Worm (Caenorhabditis elegans) whole organism, L1 larva: ENCODE measurements around the gene T25B9.2.

Source experiments
- C04F5.9 ChIP-seq: sonication (generic microtip); optimal IDR thresholded peaks from 2 replicates; lab custom pipeline; 2016; ENCODE audit warnings: missing genetic modification characterization, missing compliant biosample characterization
- C16A3.4 ChIP-seq: fragments of 150-350 bp; optimal IDR thresholded peaks from 2 replicates; lab custom pipeline; 2014; ENCODE audit warnings: missing biosample characterization, missing genetic modification characterization
- C34B4.2 ChIP-seq: sonication (generic microtip); optimal IDR thresholded peaks from 2 replicates; lab custom pipeline; 2017; ENCODE audit warnings: mild to moderate bottlenecking, missing genetic modification characterization, missing compliant biosample characterization
- aha-1 ChIP-seq: fragments of 150-350 bp; optimal IDR thresholded peaks from 2 replicates; lab custom pipeline; 2014; ENCODE audit warnings: missing biosample characterization, missing genetic modification characterization
- alr-1 ChIP-seq: fragments of 200-800 bp; sonication (Bioruptor generic); optimal IDR thresholded peaks from 2 replicates; lab custom pipeline; 2018; ENCODE audit warnings: borderline replicate concordance, mild to moderate bottlenecking, missing genetic modification characterization, missing compliant biosample characterization
- blmp-1 ChIP-seq: fragments of 150-350 bp; optimal IDR thresholded peaks from 2 replicates; lab custom pipeline; 2014; ENCODE audit warnings: missing biosample characterization, missing genetic modification characterization
- ceh-82 ChIP-seq, 3 experiments: fragments of 150-350 bp in 1 of 3; sonication (generic microtip) in 2 of 3; optimal IDR thresholded peaks; 2 replicates each; lab custom pipeline; 2014 to 2017; ENCODE audit warnings: missing biosample characterization in 3 of 3, missing genetic modification characterization in 3 of 3
- ceh-88 ChIP-seq: fragments of 200-800 bp; sonication (Bioruptor generic); IDR thresholded peaks from 2 replicates; pipeline ENCODE4 v1.3.6; 2022; ENCODE audit warnings: missing genetic modification characterization, missing compliant biosample characterization
- dpl-1 ChIP-seq, 3 experiments: fragments of 150-350 bp in 2 of 3; sonication (generic microtip) in 1 of 3; optimal IDR thresholded peaks; 2 replicates each; lab custom pipeline; 2014 to 2017; ENCODE audit warnings: missing biosample characterization in 3 of 3, missing genetic modification characterization in 3 of 3, missing genetic modification reagents in 3 of 3
- dsc-1 ChIP-seq: sonication (generic microtip); optimal IDR thresholded peaks from 2 replicates; lab custom pipeline; 2016; ENCODE audit warnings: mild to moderate bottlenecking, missing genetic modification characterization, missing compliant biosample characterization
- efl-1 ChIP-seq, 4 experiments: fragments of 150-350 bp; optimal IDR thresholded peaks in 3 of 4; peaks in 1 of 4; 1 replicate in 1 of 4; 2 replicates in 3 of 4; lab custom pipeline; 2014; ENCODE audit warnings: missing biosample characterization in 2 of 4, missing genetic modification characterization in 2 of 4, missing genetic modification reagents in 2 of 4
- elt-2 ChIP-seq: sonication (generic microtip); optimal IDR thresholded peaks from 2 replicates; lab custom pipeline; 2016; ENCODE audit warnings: missing genetic modification characterization, mild to moderate bottlenecking, inconsistent platforms, missing compliant biosample characterization, missing genetic modification reagents
- elt-3 ChIP-seq, 6 experiments: fragments of 150-350 bp in 1 of 6; sonication (generic microtip); optimal IDR thresholded peaks; 2 replicates each; lab custom pipeline; 2017 to 2018; ENCODE audit warnings: missing biosample characterization in 6 of 6, missing genetic modification characterization in 6 of 6, inconsistent platforms in 1 of 6
- ets-5 ChIP-seq: fragments of 200-800 bp; sonication (Bioruptor generic); IDR thresholded peaks from 2 replicates; pipeline ENCODE4 v1.3.6; 2022; ENCODE audit warnings: missing genetic modification characterization, missing compliant biosample characterization
- fkh-10 ChIP-seq: sonication (generic microtip); optimal IDR thresholded peaks from 2 replicates; lab custom pipeline; 2017; ENCODE audit warnings: missing biosample characterization, missing genetic modification reagents, missing genetic modification characterization
- fkh-4 ChIP-seq: sonication (generic microtip); optimal IDR thresholded peaks from 2 replicates; lab custom pipeline; 2016; ENCODE audit warnings: missing compliant biosample characterization, missing genetic modification characterization, borderline replicate concordance
- fkh-8 ChIP-seq: sonication (generic microtip); optimal IDR thresholded peaks from 2 replicates; lab custom pipeline; 2016; ENCODE audit warnings: mild to moderate bottlenecking, missing genetic modification characterization, missing compliant biosample characterization
- fos-1 ChIP-seq: fragments of 150-350 bp; optimal IDR thresholded peaks from 2 replicates; lab custom pipeline; 2014; ENCODE audit warnings: missing biosample characterization, missing genetic modification characterization
- irx-1 ChIP-seq: sonication (generic microtip); optimal IDR thresholded peaks from 2 replicates; lab custom pipeline; 2016; ENCODE audit warnings: missing genetic modification characterization, missing compliant biosample characterization
- lin-13 ChIP-seq: fragments of 150-350 bp; optimal IDR thresholded peaks from 2 replicates; lab custom pipeline; 2014; ENCODE audit warnings: missing biosample characterization, missing genetic modification reagents, missing genetic modification characterization
- lin-35 ChIP-seq, 2 experiments: fragments of 150-350 bp; optimal IDR thresholded peaks; 2 replicates each; lab custom pipeline; 2014; ENCODE audit warnings: missing biosample characterization in 2 of 2, missing genetic modification characterization in 2 of 2, missing genetic modification reagents in 2 of 2
- lin-39 ChIP-seq: fragments of 150-350 bp; optimal IDR thresholded peaks from 2 replicates; lab custom pipeline; 2014; ENCODE audit warnings: missing biosample characterization, missing genetic modification reagents, missing genetic modification characterization
- lir-3 ChIP-seq: sonication (generic microtip); optimal IDR thresholded peaks from 2 replicates; lab custom pipeline; 2016; ENCODE audit warnings: mild to moderate bottlenecking, missing genetic modification characterization, moderate library complexity, missing compliant biosample characterization; ENCODE audit not compliant: poor library complexity
- mep-1 ChIP-seq: fragments of 150-350 bp; optimal IDR thresholded peaks from 2 replicates; lab custom pipeline; 2014; ENCODE audit warnings: missing biosample characterization, missing genetic modification characterization
- nhr-19 ChIP-seq: fragments of 200-800 bp; sonication (Bioruptor generic); conservative IDR thresholded peaks from 2 replicates; pipeline ENCODE4 v1.3.6; 2022; ENCODE audit warnings: missing genetic modification characterization, missing compliant biosample characterization
- nhr-20 ChIP-seq: sonication (generic microtip); optimal IDR thresholded peaks from 2 replicates; lab custom pipeline; 2016; ENCODE audit warnings: mild to moderate bottlenecking, missing genetic modification characterization, missing compliant biosample characterization
- nhr-77 ChIP-seq: fragments of 150-350 bp; optimal IDR thresholded peaks from 2 replicates; lab custom pipeline; 2014; ENCODE audit warnings: missing biosample characterization, missing genetic modification characterization
- nhr-84 ChIP-seq: sonication (generic microtip); optimal IDR thresholded peaks from 2 replicates; lab custom pipeline; 2017; ENCODE audit warnings: missing biosample characterization, missing genetic modification characterization
- nhr-85 ChIP-seq: sonication (generic microtip); peaks from one replicate; lab custom pipeline; 2016; ENCODE audit warnings: missing genetic modification characterization, inconsistent platforms, missing compliant biosample characterization
- nhr-90 ChIP-seq: sonication (generic microtip); optimal IDR thresholded peaks from 2 replicates; lab custom pipeline; 2016; ENCODE audit warnings: mild to moderate bottlenecking, missing genetic modification characterization, missing compliant biosample characterization; ENCODE audit not compliant: poor library complexity
- pax-3 ChIP-seq: fragments of 200-800 bp; sonication (Bioruptor generic); optimal IDR thresholded peaks from 2 replicates; lab custom pipeline; 2018; ENCODE audit warnings: mild to moderate bottlenecking, missing genetic modification characterization, moderate library complexity, missing compliant biosample characterization
- snpc-4 ChIP-seq: fragments of 150-350 bp; optimal IDR thresholded peaks from 2 replicates; lab custom pipeline; 2014; ENCODE audit warnings: missing biosample characterization, missing genetic modification characterization
- snu-23 ChIP-seq: sonication (generic microtip); optimal IDR thresholded peaks from 2 replicates; lab custom pipeline; 2016; ENCODE audit warnings: missing genetic modification characterization, missing compliant biosample characterization
- sox-4 ChIP-seq: sonication (generic microtip); optimal IDR thresholded peaks from 2 replicates; lab custom pipeline; 2016; ENCODE audit warnings: missing genetic modification characterization, missing compliant biosample characterization
- sptf-1 ChIP-seq: fragments of 150-350 bp; optimal IDR thresholded peaks from 2 replicates; lab custom pipeline; 2014; ENCODE audit warnings: missing biosample characterization, missing genetic modification characterization
- unc-130 ChIP-seq: fragments of 150-350 bp; optimal IDR thresholded peaks from 2 replicates; lab custom pipeline; 2017; ENCODE audit warnings: missing biosample characterization, missing genetic modification characterization, inconsistent platforms
- xbp-1 ChIP-seq: sonication (generic microtip); optimal IDR thresholded peaks from 2 replicates; lab custom pipeline; 2016; ENCODE audit warnings: missing genetic modification characterization, missing compliant biosample characterization
- ztf-4 ChIP-seq: fragments of 150-350 bp; optimal IDR thresholded peaks from 2 replicates; lab custom pipeline; 2014; ENCODE audit warnings: missing biosample characterization, missing genetic modification characterization

The T25B9.2 gene

ce11 chrIV:10734527-10735436 is 16.9 kb downstream of the T25B9.2 start, which contains the start of the genes orc-5 and cyb-1 (continued):
- no peak for TF ChIP-seq sptf-1 (tag; lab: Kevin White, UChicago)
- TF ChIP-seq nhr-90 (tag; lab: Kevin White, UChicago) = peak; percentile 74
- TF ChIP-seq ceh-88 (GFP tag; lab: Robert Waterston, UW) = no peak
- peak; percentile 55 for TF ChIP-seq lir-3
- no peak for TF ChIP-seq alr-1

- TF ChIP-seq unc-130 (tag; lab: Kevin White, UChicago) = no peak
- no peak for TF ChIP-seq ceh-82 (tag; optimal IDR thresholded peaks at IDR 0.05; lab: Kevin White, UChicago)
- TF ChIP-seq efl-1 (optimal IDR thresholded peaks at IDR 0.05; lab: Kevin White, UChicago) = no peak
- peak in 1 of 2 experiments; percentile 83 for TF ChIP-seq efl-1 (GFP tag; optimal IDR thresholded peaks at IDR 0.05 in 1 of 2; lab: Kevin White, UChicago)
Measured at ce11 chrIV:10727734-10728133, 23.9 kb downstream of the T25B9.2 start, which contains the start of gene ZC168.2. TSS of gene ZC168.2 (plus strand) at chrIV:10728034.

ce11 chrIV:10718865-10719264 is 32.8 kb downstream of the T25B9.2 start:
- TF ChIP-seq fkh-8 (peak; percentile 19), xbp-1 (no peak), dsc-1 (peak; percentile 84), C04F5.9 (tag; lab: Kevin White, UChicago) (no peak), pax-3 (peak; percentile 67), lin-39 (tag; lab: Kevin White, UChicago) (no peak), dpl-1 (GFP tag; optimal IDR thresholded peaks at IDR 0.05; lab: Kevin White, UChicago) (no peak)

ce11 chrIV:10718075-10718474 is 33.6 kb downstream of the T25B9.2 start:
- TF ChIP-seq blmp-1 (tag; lab: Kevin White, UChicago) (peak; percentile 51), xbp-1 (no peak)

- TF ChIP-seq pax-3 = no peak
- TF ChIP-seq elt-3 (tag; optimal IDR thresholded peaks at IDR 0.05; lab: Kevin White, UChicago) = no peak
- no peak for TF ChIP-seq nhr-19 (GFP tag; lab: Robert Waterston, UW)
- TF ChIP-seq sptf-1 (tag; lab: Kevin White, UChicago) = no peak
- no peak for TF ChIP-seq fos-1
- no peak for TF ChIP-seq nhr-85 (tag; lab: Kevin White, UChicago)
- TF ChIP-seq snu-23 (GFP tag; lab: Kevin White, UChicago) = no peak
- no peak for TF ChIP-seq nhr-90 (tag; lab: Kevin White, UChicago)
- no peak for TF ChIP-seq mep-1 (tag; lab: Kevin White, UChicago)
- TF ChIP-seq ets-5 (GFP tag; lab: Robert Waterston, UW) = no peak
- no peak for TF ChIP-seq irx-1 (tag; lab: Kevin White, UChicago)
- no peak for TF ChIP-seq ceh-82 (tag; optimal IDR thresholded peaks at IDR 0.05; lab: Kevin White, UChicago)
Measured at ce11 chrIV:10716348-10716747, 35.3 kb downstream of the T25B9.2 start, which contains the start of gene ncx-3. TSS of gene ncx-3 (plus strand) at chrIV:10716648.

DNA sequence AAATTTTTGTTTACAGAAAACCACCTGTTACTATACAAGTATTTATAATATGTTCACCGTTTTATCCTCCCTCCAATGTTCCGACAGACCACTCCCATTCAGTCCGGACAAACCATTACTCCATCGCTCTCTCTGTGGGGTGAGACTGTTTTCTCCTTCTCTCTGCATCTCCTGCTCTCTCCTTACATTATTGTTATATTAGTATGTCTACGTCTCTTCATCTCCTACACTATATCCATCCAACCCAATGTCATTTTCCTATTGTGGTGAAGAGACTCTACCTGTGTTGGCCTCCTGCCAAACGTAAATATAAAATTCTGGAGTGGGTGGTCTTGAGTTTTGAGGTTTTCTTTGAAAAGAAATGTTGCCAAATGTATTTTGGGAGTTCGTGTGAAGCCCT is 37.0 kb downstream of the T25B9.2 start:
- TF ChIP-seq lin-35 (GFP tag; optimal IDR thresholded peaks at IDR 0.05; lab: Kevin White, UChicago) (peak in 1 of 2 experiments; percentile 46), nhr-20 (tag; lab: Kevin White, UChicago) (peak; percentile 58), alr-1 (no peak), lir-3 (no peak), nhr-77 (tag; lab: Kevin White, UChicago) (peak; percentile 28), nhr-84 (tag; lab: Kevin White, UChicago) (no peak), fkh-10 (no peak), ztf-4 (tag; lab: Kevin White, UChicago) (no peak), elt-3 (tag; optimal IDR thresholded peaks at IDR 0.05; lab: Kevin White, UChicago) (no peak), nhr-90 (tag; lab: Kevin White, UChicago) (peak; percentile 22), dsc-1 (no peak), efl-1 (optimal IDR thresholded peaks at IDR 0.05; lab: Kevin White, UChicago) (peak; percentile 23 to 29), efl-1 (GFP tag; optimal IDR thresholded peaks at IDR 0.05 in 1 of 2; lab: Kevin White, UChicago) (peak; percentile 0 to 89), sptf-1 (tag; lab: Kevin White, UChicago) (no peak), snu-23 (GFP tag; lab: Kevin White, UChicago) (peak; percentile 60), lin-39 (tag; lab: Kevin White, UChicago) (no peak), lin-13 (GFP tag; lab: Kevin White, UChicago) (no peak), snpc-4 (tag; lab: Kevin White, UChicago) (no peak), elt-2 (no peak), fkh-4 (no peak), aha-1 (tag; lab: Kevin White, UChicago) (no peak), nhr-85 (tag; lab: Kevin White, UChicago) (peak; percentile 68), C34B4.2 (tag; lab: Kevin White, UChicago) (no peak), sox-4 (tag; lab: Kevin White, UChicago) (no peak), C16A3.4 (tag; lab: Kevin White, UChicago) (no peak), dpl-1 (GFP tag; optimal IDR thresholded peaks at IDR 0.05; lab: Kevin White, UChicago) (peak; percentile 7 to 13 (median 12))
